Fruit fly (Drosophila melanogaster) whole organism, prepupa: ENCODE measurements around the gene dpr3.

ENCODE experiments used
- Blimp-1 ChIP-seq: fragments of 200-800 bp; sonication (Bioruptor generic); optimal IDR thresholded peaks from 3 replicates; lab custom pipeline; 2017; ENCODE audit warnings: missing biosample characterization, missing genetic modification characterization, mild to moderate bottlenecking, moderate library complexity, missing genetic modification reagents
- CG10631 ChIP-seq: fragments of 200-800 bp; sonication (Bioruptor generic); optimal IDR thresholded peaks from 2 replicates; lab custom pipeline; 2016; ENCODE audit warnings: missing biosample characterization, missing genetic modification characterization
- CG11294 ChIP-seq: fragments of 200-800 bp; sonication (Bioruptor generic); IDR thresholded peaks from 2 replicates; pipeline ENCODE4 v1.3.6; 2022; ENCODE audit warnings: missing biosample characterization, missing genetic modification characterization
- CG11762 ChIP-seq: fragments of 200-800 bp; sonication (Bioruptor generic); optimal IDR thresholded peaks from 3 replicates; lab custom pipeline; 2016; ENCODE audit warnings: missing biosample characterization, missing genetic modification characterization; ENCODE audit not compliant: insufficient read depth
- CG15336 ChIP-seq: fragments of 200-800 bp; sonication (Bioruptor generic); IDR thresholded peaks from 2 replicates; pipeline ENCODE4 v1.3.6; 2022; ENCODE audit warnings: missing biosample characterization, missing genetic modification characterization
- CG3032 ChIP-seq: fragments of 200-800 bp; optimal IDR thresholded peaks from 2 replicates; lab custom pipeline; 2019; ENCODE audit warnings: missing biosample characterization, mild to moderate bottlenecking, missing genetic modification characterization, moderate library complexity
- CG31627 ChIP-seq: fragments of 200-800 bp; sonication (Bioruptor generic); optimal IDR thresholded peaks from 3 replicates; lab custom pipeline; 2016; ENCODE audit warnings: missing biosample characterization, missing genetic modification characterization
- CG32006 ChIP-seq: fragments of 200-800 bp; sonication (Bioruptor generic); optimal IDR thresholded peaks from 3 replicates; lab custom pipeline; 2017; ENCODE audit warnings: missing biosample characterization, mild to moderate bottlenecking, missing genetic modification characterization
- CG34406 ChIP-seq: fragments of 200-800 bp; sonication (Bioruptor generic); optimal IDR thresholded peaks from 3 replicates; lab custom pipeline; 2016; ENCODE audit warnings: missing biosample characterization, missing genetic modification characterization
- CG3919 ChIP-seq: fragments of 200-800 bp; sonication (Bioruptor generic); optimal IDR thresholded peaks from 3 replicates; lab custom pipeline; 2016; ENCODE audit warnings: missing biosample characterization, missing genetic modification characterization
- CG4318 ChIP-seq: fragments of 200-800 bp; sonication (Bioruptor generic); optimal IDR thresholded peaks from 3 replicates; lab custom pipeline; 2017; ENCODE audit warnings: missing biosample characterization, mild to moderate bottlenecking, missing genetic modification characterization
- CG6276 ChIP-seq: fragments of 200-800 bp; sonication (Bioruptor generic); optimal IDR thresholded peaks from 2 replicates; lab custom pipeline; 2017; ENCODE audit warnings: missing biosample characterization, mild to moderate bottlenecking, missing genetic modification characterization
- CG6792 ChIP-seq: fragments of 200-800 bp; sonication (Bioruptor generic); optimal IDR thresholded peaks from 3 replicates; lab custom pipeline; 2016; ENCODE audit warnings: missing biosample characterization, missing genetic modification characterization
- CG6808 ChIP-seq: fragments of 200-800 bp; sonication (Bioruptor generic); optimal IDR thresholded peaks from 3 replicates; lab custom pipeline; 2017; ENCODE audit warnings: missing biosample characterization, missing genetic modification characterization, mild to moderate bottlenecking, moderate library complexity, missing genetic modification reagents
- CG6854 ChIP-seq: fragments of 200-800 bp; sonication (Bioruptor generic); optimal IDR thresholded peaks from 2 replicates; lab custom pipeline; 2017; ENCODE audit warnings: missing biosample characterization, mild to moderate bottlenecking, missing genetic modification characterization
- CG7368 ChIP-seq: fragments of 200-800 bp; sonication (Bioruptor generic); optimal IDR thresholded peaks from 3 replicates; lab custom pipeline; 2016; ENCODE audit warnings: missing biosample characterization, missing genetic modification characterization
- CG8119 ChIP-seq: fragments of 200-800 bp; sonication (Bioruptor generic); IDR thresholded peaks from 3 replicates; pipeline ENCODE4 v1.3.6; 2022; ENCODE audit warnings: missing biosample characterization, missing genetic modification characterization
- CG8319 ChIP-seq: fragments of 200-800 bp; sonication (Bioruptor generic); optimal IDR thresholded peaks from 3 replicates; lab custom pipeline; 2016; ENCODE audit warnings: missing biosample characterization, missing genetic modification characterization
- CG8632 ChIP-seq: fragments of 200-800 bp; sonication (Bioruptor generic); optimal IDR thresholded peaks from 3 replicates; lab custom pipeline; 2016; ENCODE audit warnings: missing biosample characterization, missing genetic modification characterization
- CG9139 ChIP-seq: fragments of 200-800 bp; sonication (Bioruptor generic); optimal IDR thresholded peaks from 3 replicates; lab custom pipeline; 2017; ENCODE audit warnings: missing biosample characterization, mild to moderate bottlenecking, missing genetic modification characterization
- Eip75B ChIP-seq: fragments of 200-800 bp; sonication (Bioruptor generic); optimal IDR thresholded peaks from 3 replicates; lab custom pipeline; 2016; ENCODE audit warnings: missing biosample characterization, missing genetic modification characterization
- Eip78C ChIP-seq: fragments of 200-800 bp; sonication (Bioruptor generic); peaks from one replicate; lab custom pipeline; 2016; ENCODE audit warnings: missing biosample characterization, missing genetic modification characterization
- Eip93F ChIP-seq: fragments of 200-800 bp; sonication (Bioruptor generic); optimal IDR thresholded peaks from 2 replicates; lab custom pipeline; 2016; ENCODE audit warnings: missing biosample characterization, mild to moderate bottlenecking, missing genetic modification characterization
- Hr38 ChIP-seq: sonication (Bioruptor generic); optimal IDR thresholded peaks from 2 replicates; lab custom pipeline; 2016; ENCODE audit warnings: missing biosample characterization, missing genetic modification characterization
- Hr39 ChIP-seq: fragments of 200-800 bp; sonication (Bioruptor generic); optimal IDR thresholded peaks from 2 replicates; lab custom pipeline; 2016; ENCODE audit warnings: missing biosample characterization, missing genetic modification characterization
- Met ChIP-seq: fragments of 200-800 bp; sonication (Bioruptor generic); optimal IDR thresholded peaks from 3 replicates; lab custom pipeline; 2016; ENCODE audit warnings: missing biosample characterization, missing genetic modification characterization
- OdsH ChIP-seq: fragments of 200-800 bp; sonication (Bioruptor generic); optimal IDR thresholded peaks from 3 replicates; lab custom pipeline; 2016; ENCODE audit warnings: missing biosample characterization, missing genetic modification characterization
- Smox ChIP-seq: fragments of 200-800 bp; sonication (Bioruptor generic); optimal IDR thresholded peaks from 3 replicates; lab custom pipeline; 2016; ENCODE audit warnings: missing biosample characterization, missing genetic modification characterization
- Sox102F ChIP-seq: fragments of 200-800 bp; sonication (Bioruptor generic); optimal IDR thresholded peaks from 2 replicates; lab custom pipeline; 2016; ENCODE audit warnings: missing biosample characterization, mild to moderate bottlenecking, missing genetic modification characterization
- achi ChIP-seq: fragments of 200-800 bp; sonication (Bioruptor generic); optimal IDR thresholded peaks from 3 replicates; lab custom pipeline; 2016; ENCODE audit warnings: missing biosample characterization, missing genetic modification characterization
- acj6 ChIP-seq: fragments of 200-800 bp; sonication (Bioruptor generic); optimal IDR thresholded peaks from 3 replicates; lab custom pipeline; 2016; ENCODE audit warnings: missing biosample characterization, missing genetic modification characterization
- dac ChIP-seq: fragments of 200-800 bp; sonication (Bioruptor generic); optimal IDR thresholded peaks from 2 replicates; lab custom pipeline; 2017; ENCODE audit warnings: missing biosample characterization, mild to moderate bottlenecking, missing genetic modification characterization
- dsx ChIP-seq: fragments of 200-800 bp; optimal IDR thresholded peaks from 3 replicates; lab custom pipeline; 2019; ENCODE audit warnings: missing biosample characterization, mild to moderate bottlenecking, missing genetic modification characterization, moderate library complexity; ENCODE audit not compliant: poor library complexity, severe bottlenecking
- esn ChIP-seq: fragments of 200-800 bp; sonication (Bioruptor generic); optimal IDR thresholded peaks from 2 replicates; lab custom pipeline; 2016; ENCODE audit warnings: missing biosample characterization, mild to moderate bottlenecking, missing genetic modification characterization, moderate library complexity
- fd59A ChIP-seq: fragments of 200-800 bp; sonication (Bioruptor generic); optimal IDR thresholded peaks from 2 replicates; lab custom pipeline; 2017; ENCODE audit warnings: missing biosample characterization, mild to moderate bottlenecking, missing genetic modification characterization, missing genetic modification reagents
- fkh ChIP-seq: fragments of 200-800 bp; sonication (Bioruptor generic); optimal IDR thresholded peaks from 3 replicates; lab custom pipeline; 2017; ENCODE audit warnings: missing biosample characterization, mild to moderate bottlenecking, missing genetic modification characterization, moderate library complexity
- lz ChIP-seq: fragments of 200-800 bp; sonication (Bioruptor generic); optimal IDR thresholded peaks from 3 replicates; lab custom pipeline; 2016; ENCODE audit warnings: missing biosample characterization, missing genetic modification characterization
- net ChIP-seq: fragments of 200-800 bp; sonication (Bioruptor generic); optimal IDR thresholded peaks from 3 replicates; lab custom pipeline; 2016; ENCODE audit warnings: missing biosample characterization, missing genetic modification characterization
- pdm3 ChIP-seq: fragments of 200-800 bp; sonication (Bioruptor generic); optimal IDR thresholded peaks from 3 replicates; lab custom pipeline; 2016; ENCODE audit warnings: missing biosample characterization, missing genetic modification characterization
- spab ChIP-seq: fragments of 200-800 bp; sonication (Bioruptor generic); optimal IDR thresholded peaks from 2 replicates; lab custom pipeline; 2017; ENCODE audit warnings: missing biosample characterization, mild to moderate bottlenecking, missing genetic modification characterization, missing genetic modification reagents
- ss ChIP-seq, 2 experiments: fragments of 200-800 bp; sonication (Bioruptor generic); optimal IDR thresholded peaks; 2 replicates in 1 of 2; 3 replicates in 1 of 2; lab custom pipeline; 2017 to 2018; ENCODE audit warnings: mild to moderate bottlenecking in 2 of 2, missing biosample characterization in 2 of 2, missing genetic modification characterization in 2 of 2, moderate library complexity in 1 of 2
- svp ChIP-seq: fragments of 200-800 bp; sonication (Bioruptor generic); peaks from one replicate; lab custom pipeline; 2016; ENCODE audit warnings: missing biosample characterization, missing genetic modification characterization
- topi ChIP-seq: fragments of 200-800 bp; sonication (Bioruptor generic); optimal IDR thresholded peaks from 3 replicates; lab custom pipeline; 2016; ENCODE audit warnings: missing biosample characterization, missing genetic modification characterization
- vri ChIP-seq: fragments of 200-800 bp; sonication (Bioruptor generic); optimal IDR thresholded peaks from 3 replicates; lab custom pipeline; 2016; ENCODE audit warnings: missing biosample characterization, mild to moderate bottlenecking, missing genetic modification characterization

Gene dpr3

dm6 chr2L:2072970-2073369 is 36.7 kb downstream of the dpr3 start (continued):
- TF ChIP-seq CG8632: peak; percentile 6
- TF ChIP-seq CG32006 (GFP tag; lab: Kevin White, UChicago): peak; percentile 21
- TF ChIP-seq Hr39 (GFP tag; lab: Kevin White, UChicago): peak; percentile 29
- peak; percentile 8 for TF ChIP-seq CG6792
- peak; percentile 30 for TF ChIP-seq svp
- no peak for TF ChIP-seq Hr38 (GFP tag; lab: Kevin White, UChicago)
- TF ChIP-seq Eip93F (GFP tag; lab: Kevin White, UChicago): no peak
- TF ChIP-seq net (GFP tag; lab: Kevin White, UChicago): no peak

dm6 chr2L:2054289-2054688 is 55.4 kb downstream of the dpr3 start, which contains the start of gene Or22c:
TSS of gene Or22c (plus strand) at chr2L:2054589.
- TF ChIP-seq fkh (GFP tag; lab: Kevin White, UChicago) (no peak), spab (GFP tag; lab: Kevin White, UChicago) (no peak), ss (GFP tag; optimal IDR thresholded peaks at IDR 0.05; lab: Kevin White, UChicago) (no peak), CG10631 (GFP tag; lab: Kevin White, UChicago) (no peak), acj6 (GFP tag; lab: Kevin White, UChicago) (no peak), lz (GFP tag; lab: Kevin White, UChicago) (no peak), CG34406 (GFP tag; lab: Kevin White, UChicago) (no peak), pdm3 (GFP tag; lab: Kevin White, UChicago) (no peak), dsx (GFP tag; lab: Kevin White, UChicago) (no peak), CG7368 (GFP tag; lab: Kevin White, UChicago) (no peak), Smox (no peak), CG6276 (GFP tag; lab: Kevin White, UChicago) (no peak), CG9139 (no peak), Sox102F (no peak), CG6854 (GFP tag; lab: Kevin White, UChicago) (no peak), CG6808 (GFP tag; lab: Kevin White, UChicago) (no peak), CG31627 (GFP tag; lab: Kevin White, UChicago) (no peak), OdsH (GFP tag; lab: Kevin White, UChicago) (no peak), net (GFP tag; lab: Kevin White, UChicago) (no peak)

- no peak for TF ChIP-seq CG31627 (GFP tag; lab: Kevin White, UChicago)
- TF ChIP-seq CG3919 (GFP tag; lab: Kevin White, UChicago): no peak
- no peak for TF ChIP-seq svp
- no peak for TF ChIP-seq CG6276 (GFP tag; lab: Kevin White, UChicago)
- TF ChIP-seq vri (GFP tag; lab: Kevin White, UChicago): no peak
- no peak for TF ChIP-seq CG11762 (GFP tag; lab: Kevin White, UChicago)
- no peak for TF ChIP-seq CG15336 (GFP tag; lab: Robert Waterston, UW)
- no peak for TF ChIP-seq Eip78C
- TF ChIP-seq achi: peak; percentile 99
- TF ChIP-seq CG11294 (GFP tag; lab: Robert Waterston, UW): no peak
- peak; percentile 42 for TF ChIP-seq Blimp-1 (GFP tag; lab: Kevin White, UChicago)
- TF ChIP-seq CG8319: no peak
- no peak for TF ChIP-seq topi (GFP tag; lab: Kevin White, UChicago)
- TF ChIP-seq, all 60 proteins: peak for 2
Measured at dm6 chr2L:2045265-2045664, 64.4 kb downstream of the dpr3 start, which contains the start of gene Kebab. TSS of gene Kebab (plus strand) at chr2L:2045494.

- TF ChIP-seq Blimp-1 (GFP tag; lab: Kevin White, UChicago) (no peak), dac (GFP tag; lab: Kevin White, UChicago) (no peak), CG6276 (GFP tag; lab: Kevin White, UChicago) (no peak), CG6854 (GFP tag; lab: Kevin White, UChicago) (no peak), Sox102F (no peak), CG31627 (GFP tag; lab: Kevin White, UChicago) (no peak), Hr39 (GFP tag; lab: Kevin White, UChicago) (no peak), Met (no peak), CG6808 (GFP tag; lab: Kevin White, UChicago) (no peak), CG11762 (GFP tag; lab: Kevin White, UChicago) (no peak), pdm3 (GFP tag; lab: Kevin White, UChicago) (no peak), CG3032 (tag; lab: Kevin White, UChicago) (no peak), CG6792 (no peak), dsx (GFP tag; lab: Kevin White, UChicago) (no peak), Eip75B (GFP tag; lab: Kevin White, UChicago) (no peak), CG8119 (no peak), esn (no peak), acj6 (GFP tag; lab: Kevin White, UChicago) (no peak), fd59A (GFP tag; lab: Kevin White, UChicago) (no peak), CG4318 (GFP tag; lab: Kevin White, UChicago) (no peak)
Measured at dm6 chr2L:2044826-2045225, 64.9 kb downstream of the dpr3 start.
